Worm (Caenorhabditis elegans): Measurements from ENCODE around the gene snpn-1.
A peak's percentile ranks its signal among the peaks of the same experiment; 100 is the strongest.
"Not testable (repeated sequence)": the region's sequence is repeated elsewhere in the genome, so short reads cannot be mapped to it uniquely, and the experiment has no call there.

snpn-1 gene

ce11 chrIV:5077918-5078317, 12.9 kb downstream of the snpn-1 start:
- TF ChIP-seq fos-1 (tag; optimal IDR thresholded peaks at IDR 0.05) (peak; percentile 52), sma-9 (GFP tag; optimal IDR thresholded peaks at IDR 0.05) (no peak), sma-9 (tag; optimal IDR thresholded peaks at IDR 0.05) (no peak), nhr-237 (tag; optimal IDR thresholded peaks at IDR 0.05) (no peak), nhr-129 (tag; optimal IDR thresholded peaks at IDR 0.05) (peak; percentile 23), ztf-11 (tag; optimal IDR thresholded peaks at IDR 0.05) (no peak)

- TF ChIP-seq nhr-6 (tag; optimal IDR thresholded peaks at IDR 0.05) = no peak
- TF ChIP-seq nhr-237 (tag; optimal IDR thresholded peaks at IDR 0.05) = no peak
- TF ChIP-seq ceh-16 (tag; optimal IDR thresholded peaks at IDR 0.05) = no peak
- TF ChIP-seq mdl-1 (tag; optimal IDR thresholded peaks at IDR 0.05) = no peak
- TF ChIP-seq crh-2 (tag; optimal IDR thresholded peaks at IDR 0.05) = no peak
- TF ChIP-seq ceh-82 (tag; optimal IDR thresholded peaks at IDR 0.05) = no peak
- no peak for TF ChIP-seq ztf-11 (tag; optimal IDR thresholded peaks at IDR 0.05)
Measured at ce11 chrIV:5076607-5077006, 14.2 kb downstream of the snpn-1 start.

DNA sequence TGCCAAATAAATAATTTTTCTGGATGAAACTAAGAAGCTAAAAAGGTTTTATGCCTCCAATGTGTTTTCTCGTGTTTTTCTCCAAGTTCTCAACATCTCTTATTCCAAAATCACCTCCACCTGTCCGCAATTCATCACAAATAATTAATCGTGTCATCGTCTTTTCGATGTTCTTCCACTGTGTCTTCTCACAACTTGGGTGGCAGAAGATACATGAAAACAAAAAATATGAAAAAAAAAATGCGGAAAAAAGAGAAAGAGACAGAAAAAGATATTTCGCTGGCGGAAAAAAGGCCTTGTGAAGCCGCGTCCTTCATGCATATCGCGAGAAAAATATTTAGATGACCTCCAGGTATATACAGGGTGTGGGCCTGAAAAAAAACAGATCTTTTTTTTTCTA, 17.0 kb downstream of the snpn-1 start:
- no peak for TF ChIP-seq nhr-10 (tag; optimal IDR thresholded peaks at IDR 0.05)
- no peak for TF ChIP-seq nhr-25 (tag; optimal IDR thresholded peaks at IDR 0.05)
- TF ChIP-seq C34F6.9 (tag; optimal IDR thresholded peaks at IDR 0.05) = no peak
- no peak for TF ChIP-seq R02D3.7 (tag; optimal IDR thresholded peaks at IDR 0.05)
- TF ChIP-seq sem-4 (tag; optimal IDR thresholded peaks at IDR 0.05) = no peak
- no peak for TF ChIP-seq crh-2 (tag; optimal IDR thresholded peaks at IDR 0.05)
- no peak for TF ChIP-seq blmp-1 (tag; optimal IDR thresholded peaks at IDR 0.05; ENCODE audit: insufficient read depth)
- no peak for TF ChIP-seq nhr-129 (tag; optimal IDR thresholded peaks at IDR 0.05)

DNA sequence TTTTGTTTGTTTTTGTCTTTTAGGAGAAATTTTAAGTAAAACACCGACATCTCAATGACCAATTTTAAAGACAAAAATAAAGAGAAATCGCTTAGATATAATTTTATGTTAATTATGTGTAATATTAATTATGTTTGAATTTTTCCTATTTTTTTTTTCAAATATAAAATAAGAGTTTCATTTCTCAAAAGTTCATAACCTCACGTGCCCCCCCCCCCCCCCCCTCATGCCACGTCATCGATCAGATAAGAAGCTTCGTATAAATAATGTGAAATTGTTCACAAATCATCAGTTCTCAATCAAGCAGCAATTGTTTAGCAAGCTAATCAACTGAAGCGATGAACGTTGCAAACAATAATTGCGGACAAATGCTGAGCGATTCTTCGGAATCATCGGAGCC, 20.2 kb downstream of the snpn-1 start, which contains the start of gene C02B10.6:
C02B10.6 (plus strand) TSS at position 301 of the 400 bp plus-strand sequence.
- TF ChIP-seq unc-55 (GFP tag; optimal IDR thresholded peaks at IDR 0.05); F13H6.1 (tag; optimal IDR thresholded peaks at IDR 0.05); nhr-25 (tag; optimal IDR thresholded peaks at IDR 0.05): not testable (repeated sequence)

DNA sequence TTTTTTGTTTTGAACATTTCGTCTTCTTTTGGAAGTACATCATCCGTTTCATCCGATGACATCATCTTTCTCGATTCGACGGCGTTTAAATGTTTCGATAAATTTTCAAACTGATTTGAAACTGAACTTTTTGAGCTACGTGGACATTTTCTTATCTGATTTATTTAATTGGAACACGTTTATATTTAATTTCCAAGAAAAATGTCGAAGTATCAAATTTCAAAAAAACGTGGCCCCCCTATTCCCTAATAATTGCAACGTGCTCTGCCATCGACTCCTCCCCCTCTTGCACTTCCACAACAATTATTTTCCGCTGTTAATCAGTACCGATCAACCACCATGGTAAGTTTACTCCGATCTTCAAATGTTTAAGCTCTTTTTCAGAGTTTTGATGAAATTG, 22.3 kb downstream of the snpn-1 start, which contains the start of the genes R13H9.6 and rmd-6:
R13H9.6 (minus strand) TSS at position 101 of the 400 bp plus-strand sequence.
rmd-6 (plus strand) TSS at position 305 of the 400 bp plus-strand sequence.
- not testable (repeated sequence) for TF ChIP-seq mdl-1, nhr-21, elt-1 (tag; optimal IDR thresholded peaks at IDR 0.05)

DNA sequence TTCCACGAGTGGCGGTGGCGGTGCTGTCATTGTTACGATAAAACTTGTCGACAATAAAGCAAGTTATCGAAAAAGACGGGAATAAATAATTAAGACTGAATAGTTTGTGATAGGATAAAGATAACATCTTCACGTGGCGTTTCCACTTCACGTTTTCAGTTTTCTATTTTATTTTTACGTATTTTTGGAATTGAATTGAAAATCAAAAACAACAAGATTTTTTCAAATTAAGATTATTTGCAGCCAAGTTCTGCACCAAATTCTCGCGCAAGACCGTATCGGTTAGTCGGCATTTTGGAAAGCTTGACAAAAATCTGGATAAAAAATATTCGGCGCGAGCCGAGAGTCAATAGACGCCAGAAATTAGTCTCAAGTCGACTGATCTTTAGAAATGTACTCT, 24.0 kb downstream of the snpn-1 start, which contains the start of gene ttbk-2.2:
ttbk-2.2 (minus strand) TSS at position 101 of the 400 bp plus-strand sequence.
- not testable (repeated sequence) for TF ChIP-seq nhr-25, ZK546.5, nhr-129 (tag; optimal IDR thresholded peaks at IDR 0.05)

DNA sequence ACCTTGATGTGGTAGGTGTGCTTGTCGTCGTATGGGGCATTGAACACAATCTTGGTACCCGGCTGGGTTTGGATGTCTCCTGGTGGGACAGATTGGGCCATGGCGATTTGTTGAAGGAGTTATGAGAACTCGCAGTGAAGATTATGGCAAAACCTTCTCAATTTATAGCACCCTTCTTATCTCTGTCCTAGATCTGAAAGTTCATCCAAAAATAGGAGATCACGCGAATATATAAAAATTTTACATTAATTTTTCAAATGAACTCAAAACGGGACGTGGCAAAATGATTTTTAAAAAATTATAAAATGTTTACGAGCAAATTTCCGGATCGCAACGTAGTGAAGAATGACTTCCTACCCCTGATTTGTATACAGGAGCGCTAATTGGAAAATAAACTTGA, 25.9 kb downstream of the snpn-1 start, which contains the start of gene msp-53:
msp-53 (minus strand) TSS at position 101 of the 400 bp plus-strand sequence.
- not testable (repeated sequence) for TF ChIP-seq peb-1, mbf-1, dmd-4 (tag; optimal IDR thresholded peaks at IDR 0.05)

- no peak for TF ChIP-seq fos-1 (tag; optimal IDR thresholded peaks at IDR 0.05)
- no peak for TF ChIP-seq ceh-16 (tag; optimal IDR thresholded peaks at IDR 0.05)
- TF ChIP-seq zag-1 (tag; optimal IDR thresholded peaks at IDR 0.05) = no peak
- no peak for TF ChIP-seq ztf-1 (GFP tag; conservative IDR thresholded peaks at IDR 0.05)
- TF ChIP-seq sem-4 (tag; optimal IDR thresholded peaks at IDR 0.05) = no peak
- no peak for TF ChIP-seq ZK546.5 (tag; optimal IDR thresholded peaks at IDR 0.05)
- TF ChIP-seq crh-2 (tag; optimal IDR thresholded peaks at IDR 0.05) = no peak
- TF ChIP-seq snpc-4 (tag; optimal IDR thresholded peaks at IDR 0.05) = peak; percentile 93
- TF ChIP-seq nhr-6 (tag; optimal IDR thresholded peaks at IDR 0.05) = no peak
- no peak for TF ChIP-seq ztf-4 (tag; optimal IDR thresholded peaks at IDR 0.05)
- no peak for TF ChIP-seq nhr-11 (tag; optimal IDR thresholded peaks at IDR 0.05)
- TF ChIP-seq sma-3 (GFP tag; optimal IDR thresholded peaks at IDR 0.05) = peak; percentile 61
- peak in 1 of 2 experiments; percentile 46 for TF ChIP-seq lsy-2 (tag; optimal IDR thresholded peaks at IDR 0.05)
- peak; percentile 63 for TF ChIP-seq ama-1 (optimal IDR thresholded peaks at IDR 0.05)
- no peak for TF ChIP-seq nhr-129 (tag; optimal IDR thresholded peaks at IDR 0.05)
- no peak for TF ChIP-seq peb-1 (tag; optimal IDR thresholded peaks at IDR 0.05)
- TF ChIP-seq C34F6.9 (tag; optimal IDR thresholded peaks at IDR 0.05) = no peak
- no peak for TF ChIP-seq nhr-23 (tag; optimal IDR thresholded peaks at IDR 0.05)
- no peak for TF ChIP-seq elt-1 (tag; optimal IDR thresholded peaks at IDR 0.05)
- no peak for TF ChIP-seq ceh-82 (tag; optimal IDR thresholded peaks at IDR 0.05)
- no peak for TF ChIP-seq mbf-1 (tag; optimal IDR thresholded peaks at IDR 0.05)
- no peak for TF ChIP-seq elt-3 (tag; optimal IDR thresholded peaks at IDR 0.05)
- no peak for TF ChIP-seq skn-1 (tag; optimal IDR thresholded peaks at IDR 0.05)
- TF ChIP-seq mab-5 (tag; optimal IDR thresholded peaks at IDR 0.05) = no peak
- no peak for TF ChIP-seq egl-27 (tag; optimal IDR thresholded peaks at IDR 0.05)
- TF ChIP-seq mdl-1 (tag; optimal IDR thresholded peaks at IDR 0.05) = no peak
Measured at ce11 chrIV:5063297-5063696, 27.5 kb downstream of the snpn-1 start.
